Worm (Caenorhabditis elegans): ENCODE data around the gene T10B5.8.

The T10B5.8 gene

DNA sequence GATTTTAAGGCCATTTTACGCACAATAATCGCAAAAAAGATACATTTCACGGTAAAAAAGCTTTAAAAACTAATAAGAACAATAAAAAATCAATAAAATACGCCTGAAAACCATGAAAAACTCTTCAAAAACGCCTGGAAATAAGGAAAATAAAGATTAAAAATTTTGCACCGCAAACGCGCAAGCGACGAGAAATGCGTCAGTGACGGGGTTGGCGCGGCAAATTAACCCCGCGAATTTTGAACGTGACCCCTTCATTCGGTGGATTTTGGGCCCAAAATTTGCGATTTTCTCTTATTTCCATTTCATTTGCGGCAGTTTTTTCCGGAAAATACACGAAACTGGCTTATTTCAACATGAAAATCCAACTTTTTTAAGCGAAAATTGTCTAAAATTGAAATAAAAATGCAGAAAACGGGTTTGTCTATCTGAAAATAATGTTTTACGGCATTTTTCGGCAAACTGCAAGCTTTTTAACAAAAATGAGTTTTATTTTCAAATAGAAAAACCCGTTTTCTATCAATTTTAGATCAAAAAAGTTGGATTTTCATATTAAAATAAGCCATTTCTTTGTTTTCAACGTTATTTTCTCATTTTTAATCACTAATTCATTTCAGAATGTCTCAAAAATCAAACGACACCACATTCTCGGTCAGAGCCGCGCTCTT lies 26.9 kb downstream of the T10B5.8 start, which contains the start of gene knl-3 (continued):
- TF ChIP-seq T26A8.4 (GFP tag; IDR thresholded peaks at IDR 0.05) (peak; percentile 93), nhr-11 (tag; optimal IDR thresholded peaks at IDR 0.05) (peak; percentile 82), mes-2 (tag; optimal IDR thresholded peaks at IDR 0.05; ENCODE audit: poor library complexity, severe bottlenecking) (peak; percentile 93), F44E2.7 (GFP tag; IDR thresholded peaks at IDR 0.05) (no peak), ceh-32 (tag; optimal IDR thresholded peaks at IDR 0.05; ENCODE audit: poor library complexity) (no peak), ceh-62 (tag; optimal IDR thresholded peaks at IDR 0.05) (no peak), aha-1 (tag) (peak; percentile 46), mep-1 (tag; optimal IDR thresholded peaks at IDR 0.05) (peak; percentile 92), nhr-10 (tag; optimal IDR thresholded peaks at IDR 0.05) (no peak), dmd-6 (GFP tag; IDR thresholded peaks at IDR 0.05) (peak; percentile 79), ZK546.5 (tag; optimal IDR thresholded peaks at IDR 0.05) (no peak), mdl-1 (tag; optimal IDR thresholded peaks at IDR 0.05) (peak in 1 of 2 experiments; percentile 32), zip-2 (tag; optimal IDR thresholded peaks at IDR 0.05) (peak; percentile 47), nhr-25 (tag; optimal IDR thresholded peaks at IDR 0.05; ENCODE audit: borderline replicate concordance, insufficient read depth) (peak; percentile 67), nhr-28 (tag; optimal IDR thresholded peaks at IDR 0.05) (peak; percentile 66), hif-1 (tag; optimal IDR thresholded peaks at IDR 0.05) (peak; percentile 0 to 66), daf-19 (GFP tag; conservative IDR thresholded peaks at IDR 0.05) (no peak), Y105C5A.15 (GFP tag; IDR thresholded peaks at IDR 0.05) (no peak), zip-11 (GFP tag; IDR thresholded peaks at IDR 0.05) (no peak), unc-62 (GFP tag; optimal IDR thresholded peaks at IDR 0.05 in 1 of 2) (no peak), unc-62 (tag; optimal IDR thresholded peaks at IDR 0.05) (no peak), dpl-1 (GFP tag; optimal IDR thresholded peaks at IDR 0.05) (peak; percentile 98), F10B5.3 (tag; optimal IDR thresholded peaks at IDR 0.05) (peak; percentile 66), tra-1 (GFP tag; IDR thresholded peaks at IDR 0.05) (peak; percentile 54; the same call in 1 of the 2 replicates), ceh-28 (tag; optimal IDR thresholded peaks at IDR 0.05) (no peak), hmg-1.1 (GFP tag; IDR thresholded peaks at IDR 0.05) (peak; percentile 91), F37D6.2 (tag; optimal IDR thresholded peaks at IDR 0.05) (peak; percentile 60), aly-2 (tag; optimal IDR thresholded peaks at IDR 0.05) (no peak), php-3 (GFP tag; IDR thresholded peaks at IDR 0.05) (peak; percentile 68), nhr-6 (tag; optimal IDR thresholded peaks at IDR 0.05) (peak; percentile 57), dmd-9 (GFP tag; IDR thresholded peaks at IDR 0.05) (peak; percentile 81), lin-38 (GFP tag; IDR thresholded peaks at IDR 0.05) (peak; percentile 94), ztf-7 (tag; optimal IDR thresholded peaks at IDR 0.05) (peak; percentile 70), lsy-2 (tag; optimal IDR thresholded peaks at IDR 0.05) (peak; percentile 32 to 91)

DNA sequence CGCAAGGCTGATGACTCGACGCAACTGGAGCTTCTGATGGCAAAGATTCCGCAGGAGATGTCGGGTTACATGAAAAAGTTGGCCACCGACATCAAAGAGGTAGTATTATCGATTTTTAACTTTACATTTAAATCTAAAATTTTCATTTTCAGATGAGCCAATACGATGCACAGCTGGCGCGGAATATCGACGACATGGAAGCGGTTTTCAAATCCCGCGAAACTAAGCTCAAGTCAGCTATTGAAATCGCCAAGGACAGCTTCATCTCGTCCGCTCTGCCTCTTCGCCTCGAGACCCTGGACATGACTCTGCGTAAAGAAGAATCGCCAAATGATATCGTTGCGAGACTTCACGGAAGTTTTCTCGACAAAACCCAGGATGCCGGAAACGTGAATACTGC lies 27.8 kb downstream of the T10B5.8 start, which contains the start of gene T10B5.3:
Gene T10B5.3 (minus strand): TSS at position 101 of the 400 bp plus-strand sequence.
- TF ChIP-seq ztf-7 (tag; optimal IDR thresholded peaks at IDR 0.05) (no peak), nhr-10 (tag; optimal IDR thresholded peaks at IDR 0.05) (no peak), ceh-28 (tag; optimal IDR thresholded peaks at IDR 0.05) (no peak)

DNA sequence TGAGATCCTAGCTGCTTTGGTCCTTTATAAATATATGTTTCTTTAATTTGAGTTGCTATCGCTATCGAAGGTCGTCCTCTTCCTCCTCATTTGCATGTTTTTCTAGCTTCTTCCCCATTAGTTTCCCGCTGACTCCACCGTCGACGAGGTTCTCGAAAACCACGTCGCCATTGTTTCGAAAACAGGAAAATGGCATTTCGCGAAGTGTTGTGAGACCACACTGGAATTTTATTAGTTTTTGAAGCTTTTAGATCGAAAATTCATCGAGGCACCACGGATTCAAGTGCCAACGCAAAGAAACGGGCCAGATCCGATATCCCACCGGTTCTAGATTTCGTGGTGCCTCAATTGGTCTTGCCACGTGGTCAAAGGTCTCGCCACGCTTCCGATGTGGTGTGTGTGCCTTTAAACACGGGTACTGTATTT lies 28.7 kb downstream of the T10B5.8 start:
- peak; percentile 14 for TF ChIP-seq dpl-1 (GFP tag; optimal IDR thresholded peaks at IDR 0.05)
- no peak for TF ChIP-seq pqm-1 (tag; optimal IDR thresholded peaks at IDR 0.05)
- peak; percentile 54 for TF ChIP-seq unc-130 (GFP tag; optimal IDR thresholded peaks at IDR 0.05)
- peak; percentile 67 for TF ChIP-seq lin-38 (GFP tag; IDR thresholded peaks at IDR 0.05)
- TF ChIP-seq Y48G9A.11 (GFP tag; IDR thresholded peaks at IDR 0.05) = peak; percentile 41; the same call in 1 of the 2 replicates
- no peak for TF ChIP-seq spr-3 (GFP tag; optimal IDR thresholded peaks at IDR 0.05)
- 0 out of 2 replicates have a peak, but pooled peaks have one; percentile 23 for TF ChIP-seq dmd-8 (GFP tag; IDR thresholded peaks at IDR 0.05)
- 0 out of 2 replicates have a peak, but pooled peaks have one; percentile 22 for TF ChIP-seq F44E2.7 (GFP tag; IDR thresholded peaks at IDR 0.05)
- peak; percentile 18 for TF ChIP-seq mes-2 (tag; optimal IDR thresholded peaks at IDR 0.05; ENCODE audit: poor library complexity, severe bottlenecking)
- TF ChIP-seq F49E8.2 (tag; optimal IDR thresholded peaks at IDR 0.05; ENCODE audit: borderline replicate concordance) = peak; percentile 7
- TF ChIP-seq nhr-25 (tag; optimal IDR thresholded peaks at IDR 0.05; ENCODE audit: borderline replicate concordance, insufficient read depth) = no peak
